Fruit fly (Drosophila melanogaster) Kc167 (cell line): ENCODE measurements around the gene amd.

Experiments used
- Myc ChIP-seq: fragments of >200 bp; optimal IDR thresholded peaks from 2 replicates; lab custom pipeline; 2017; ENCODE audit warnings: missing external identifiers
- Sin3A ChIP-seq: fragments of >200 bp; optimal IDR thresholded peaks from 2 replicates; lab custom pipeline; 2018; ENCODE audit warnings: missing external identifiers
- h ChIP-seq: fragments of >200 bp; optimal IDR thresholded peaks from 3 replicates; lab custom pipeline; 2018; ENCODE audit warnings: missing external identifiers
- insv ChIP-seq: fragments of >200 bp; optimal IDR thresholded peaks from 3 replicates; lab custom pipeline; 2018; ENCODE audit warnings: missing external identifiers
- psq ChIP-seq: fragments of >200 bp; optimal IDR thresholded peaks from 2 replicates; lab custom pipeline; 2017; ENCODE audit warnings: missing external identifiers
- ttk ChIP-seq: sonication (Bioruptor generic); optimal IDR thresholded peaks from 2 replicates; lab custom pipeline; 2017; ENCODE audit warnings: missing external identifiers

The amd gene

DNA sequence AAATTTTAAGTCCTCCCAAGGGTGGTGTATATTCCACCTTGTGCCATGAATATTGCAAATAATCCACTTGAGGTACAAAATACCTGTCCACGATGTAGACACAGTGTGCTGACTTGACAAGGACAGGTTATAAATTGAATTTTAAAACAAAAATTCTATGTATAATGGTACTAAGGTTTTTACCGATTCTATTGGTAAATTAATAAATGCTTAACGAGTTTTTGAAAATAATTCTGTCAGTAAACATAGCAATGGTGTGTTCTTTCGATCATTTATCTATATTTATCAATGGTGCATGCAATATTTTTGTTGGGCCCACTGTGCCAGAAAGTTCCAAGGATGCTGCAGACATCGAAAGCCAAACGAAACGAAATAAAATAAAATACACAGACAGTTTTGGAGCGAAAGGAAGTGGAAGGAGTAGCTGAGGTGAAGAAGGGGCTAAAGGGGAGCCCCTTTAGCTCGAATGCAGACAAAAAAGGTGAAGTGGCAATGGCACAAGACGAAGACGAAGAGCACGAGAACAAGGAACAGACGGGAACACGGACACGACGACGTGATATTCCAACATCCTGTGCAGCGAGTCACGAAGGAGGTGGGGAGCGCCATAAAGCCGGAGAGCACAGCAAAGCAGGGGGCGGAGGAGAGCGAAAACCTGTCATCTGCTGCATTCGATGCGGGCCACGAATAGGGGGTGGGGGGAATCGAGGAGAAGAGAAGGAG is 26.2 kb downstream of the amd start:
- no peak for TF ChIP-seq h (lab: Kevin White, UChicago)
- TF ChIP-seq Myc (lab: Kevin White, UChicago), result no peak
- TF ChIP-seq ttk (lab: Kevin White, UChicago), result no peak
- TF ChIP-seq insv, result no peak
- TF ChIP-seq psq (lab: Kevin White, UChicago), result no peak
- no peak for TF ChIP-seq Sin3A

DNA sequence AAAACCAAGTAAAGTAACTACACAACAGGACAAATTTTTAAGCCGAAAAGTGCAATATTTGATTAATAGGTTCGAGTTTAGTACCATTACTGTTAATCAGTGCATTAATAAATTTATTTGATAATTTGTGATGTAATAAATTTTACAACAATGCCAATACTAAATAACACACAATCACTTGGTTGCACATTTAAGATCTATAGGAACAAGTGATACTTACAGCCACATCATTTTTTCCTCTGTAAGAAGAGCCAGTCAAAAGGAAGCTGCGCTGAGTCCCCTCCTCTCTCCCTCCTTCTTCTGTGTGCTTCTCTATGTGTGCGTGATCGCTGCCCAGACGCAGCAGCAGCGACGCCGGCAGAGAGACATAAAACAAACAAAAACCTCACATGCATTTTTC is 26.8 kb downstream of the amd start:
- no peak for TF ChIP-seq ttk (lab: Kevin White, UChicago)
- no peak for TF ChIP-seq Sin3A
- TF ChIP-seq h (lab: Kevin White, UChicago), result no peak
- TF ChIP-seq insv, result no peak
- TF ChIP-seq psq (lab: Kevin White, UChicago), result no peak
- no peak for TF ChIP-seq Myc (lab: Kevin White, UChicago)

DNA sequence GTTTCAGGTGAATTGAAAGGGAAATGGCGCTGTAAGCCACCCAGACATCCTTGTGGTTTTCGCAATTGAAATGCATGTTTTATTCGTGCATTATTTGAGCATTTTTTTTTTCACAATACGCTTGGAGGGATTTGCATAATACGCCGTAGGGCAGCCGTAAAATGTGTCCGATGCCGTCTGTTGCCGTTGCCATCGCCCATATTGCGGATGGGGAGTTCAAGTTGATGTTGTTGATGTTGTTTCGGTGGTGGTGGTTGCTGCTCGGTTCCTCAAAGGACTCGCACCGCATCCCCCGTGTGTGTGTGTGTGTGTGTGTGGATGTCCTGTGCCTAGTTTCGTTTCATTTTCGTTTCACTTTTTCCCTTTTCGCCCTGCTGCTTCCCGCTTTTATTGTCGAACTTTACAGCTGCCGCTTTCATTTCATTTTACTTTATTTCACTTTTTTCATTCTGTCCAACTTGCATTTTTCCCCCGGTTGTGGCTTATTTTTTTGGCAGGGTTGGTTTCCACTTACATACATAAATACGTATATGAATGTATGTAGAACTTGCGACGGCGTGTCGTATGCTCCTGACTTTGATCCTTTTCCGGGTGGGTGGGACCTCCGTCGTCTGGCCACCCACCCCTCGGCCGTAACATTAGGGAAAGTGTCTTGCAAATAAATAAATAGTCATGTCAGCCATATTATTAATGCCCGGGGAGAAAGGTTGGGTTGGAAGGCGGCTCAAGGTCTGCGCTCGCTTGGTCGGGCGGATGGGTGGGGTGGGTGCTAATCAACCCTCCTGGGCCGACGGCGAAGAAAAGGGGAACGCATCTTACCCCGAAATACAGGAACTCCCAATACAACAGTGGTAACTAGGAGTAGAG is 27.8 kb downstream of the amd start:
- no peak for TF ChIP-seq h (lab: Kevin White, UChicago)
- no peak for TF ChIP-seq insv
- TF ChIP-seq psq (lab: Kevin White, UChicago), result no peak
- no peak for TF ChIP-seq Sin3A
- TF ChIP-seq ttk (lab: Kevin White, UChicago), result no peak
- no peak for TF ChIP-seq Myc (lab: Kevin White, UChicago)

dm6 chr2L:19138361-19139041 is 28.5 kb downstream of the amd start:
- TF ChIP-seq psq (lab: Kevin White, UChicago) (no peak), h (lab: Kevin White, UChicago) (no peak), insv (no peak), Myc (lab: Kevin White, UChicago) (no peak), Sin3A (no peak), ttk (lab: Kevin White, UChicago) (no peak)

dm6 chr2L:19139751-19140150 is 29.8 kb downstream of the amd start:
- TF ChIP-seq ttk (lab: Kevin White, UChicago) (no peak), insv (no peak), Myc (lab: Kevin White, UChicago) (no peak), psq (lab: Kevin White, UChicago) (no peak), h (lab: Kevin White, UChicago) (no peak), Sin3A (no peak)

dm6 chr2L:19140257-19140983 is 30.5 kb downstream of the amd start:
- TF ChIP-seq ttk (lab: Kevin White, UChicago) (no peak), Myc (lab: Kevin White, UChicago) (no peak), insv (no peak), h (lab: Kevin White, UChicago) (no peak), psq (lab: Kevin White, UChicago) (no peak), Sin3A (no peak)

DNA sequence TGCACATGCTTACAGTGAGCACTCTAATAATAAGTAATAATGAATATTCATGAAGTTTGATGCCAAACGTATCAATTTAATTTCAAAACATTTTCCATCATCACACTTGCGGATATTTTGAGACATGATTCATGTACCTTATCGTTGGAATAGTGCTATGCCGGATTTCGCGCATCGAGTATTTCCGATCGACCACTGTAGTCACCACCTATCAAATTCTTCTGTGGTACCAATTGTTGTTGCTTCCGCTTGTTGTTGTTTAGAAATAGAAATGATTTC is 31.0 kb downstream of the amd start:
- TF ChIP-seq insv, result no peak
- no peak for TF ChIP-seq Sin3A
- TF ChIP-seq h (lab: Kevin White, UChicago), result no peak
- no peak for TF ChIP-seq psq (lab: Kevin White, UChicago)
- TF ChIP-seq ttk (lab: Kevin White, UChicago), result no peak

DNA sequence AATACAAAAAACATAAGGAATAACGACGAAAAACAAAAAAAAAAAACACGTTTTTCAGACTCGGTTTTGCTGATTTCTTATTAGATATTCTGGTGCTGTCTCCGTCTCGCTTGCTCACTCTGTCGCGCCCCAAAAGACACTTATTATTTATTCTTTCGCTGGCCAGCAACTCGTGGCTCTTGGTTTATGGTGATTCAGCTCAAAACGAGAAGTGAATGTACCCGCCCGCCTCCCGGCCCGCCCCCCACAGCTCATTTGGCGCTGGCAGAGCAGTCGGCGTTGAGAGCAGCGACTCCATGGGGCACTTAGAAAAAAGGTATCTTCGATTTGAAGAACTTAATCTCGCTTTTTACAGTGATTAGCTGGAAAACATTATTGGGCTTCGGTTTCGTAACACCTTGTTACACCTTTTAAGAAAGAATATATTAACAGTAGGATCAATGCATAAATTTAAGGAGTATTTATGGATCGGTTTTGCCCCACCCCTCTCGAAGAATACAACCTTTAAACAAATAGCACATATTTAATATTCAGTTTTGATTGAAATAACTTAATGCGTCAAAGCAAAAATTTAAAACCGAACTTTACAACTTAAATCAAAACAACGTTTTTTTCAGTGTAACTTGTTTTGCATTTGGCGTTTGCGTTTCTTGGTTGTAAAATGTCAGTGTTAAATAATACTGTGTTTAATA is 31.6 kb downstream of the amd start:
- TF ChIP-seq Myc (lab: Kevin White, UChicago) (no peak), psq (lab: Kevin White, UChicago) (no peak), h (lab: Kevin White, UChicago) (no peak), insv (no peak), Sin3A (no peak)

DNA sequence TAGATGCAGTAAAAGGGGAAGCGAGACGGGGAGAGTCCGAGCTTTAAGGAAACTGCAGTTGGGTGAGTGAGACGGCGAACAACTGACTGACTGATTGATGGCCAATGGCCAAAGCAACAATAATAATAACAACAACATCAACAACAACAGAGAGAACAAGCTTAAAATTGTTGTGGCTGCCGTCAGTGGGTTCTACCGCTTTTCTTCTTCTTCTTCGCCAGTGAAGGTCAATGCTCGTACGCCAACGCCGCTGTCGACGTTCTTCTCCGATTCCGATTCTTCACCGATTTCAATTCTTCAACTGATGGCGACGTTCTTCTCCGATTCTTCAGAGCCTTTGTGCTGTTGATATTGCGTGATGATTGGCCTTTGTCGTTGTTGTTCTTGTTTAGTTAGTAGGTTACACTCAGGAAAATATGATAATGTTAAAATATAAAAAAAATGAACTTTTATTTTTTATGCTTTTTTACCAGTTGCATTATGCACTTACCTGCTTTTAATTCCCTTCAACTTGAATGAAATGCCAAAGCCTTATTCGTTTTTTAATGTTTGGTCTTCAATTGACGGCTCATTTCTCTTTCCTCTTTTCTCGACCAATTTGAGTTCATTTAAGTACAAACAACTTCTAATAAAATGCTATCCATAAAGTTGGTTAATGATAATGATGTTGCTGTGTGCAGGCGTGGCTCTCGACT is 32.4 kb downstream of the amd start:
- TF ChIP-seq ttk (lab: Kevin White, UChicago) (no peak), Myc (lab: Kevin White, UChicago) (no peak), Sin3A (no peak), insv (no peak), psq (lab: Kevin White, UChicago) (no peak), h (lab: Kevin White, UChicago) (no peak)

DNA sequence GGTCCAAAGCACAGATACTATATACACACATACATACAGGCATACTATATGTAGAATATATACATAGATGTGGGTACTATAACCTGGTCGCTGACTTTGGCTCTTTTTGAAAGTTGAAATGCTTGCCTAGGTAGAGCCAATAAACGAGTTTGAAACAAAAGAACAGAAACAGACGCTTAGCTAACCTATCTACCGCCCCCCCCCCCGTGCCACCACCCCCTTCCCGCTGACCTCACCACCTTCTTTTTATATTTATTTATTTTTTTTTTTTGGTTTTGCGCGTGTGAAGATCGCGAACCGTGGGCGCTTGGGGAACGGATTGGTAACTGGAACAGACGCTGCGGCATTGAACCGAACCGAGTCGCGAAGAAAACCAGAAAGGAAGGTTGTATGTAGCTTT is 34.2 kb downstream of the amd start:
- TF ChIP-seq insv (no peak), Sin3A (no peak)

DNA sequence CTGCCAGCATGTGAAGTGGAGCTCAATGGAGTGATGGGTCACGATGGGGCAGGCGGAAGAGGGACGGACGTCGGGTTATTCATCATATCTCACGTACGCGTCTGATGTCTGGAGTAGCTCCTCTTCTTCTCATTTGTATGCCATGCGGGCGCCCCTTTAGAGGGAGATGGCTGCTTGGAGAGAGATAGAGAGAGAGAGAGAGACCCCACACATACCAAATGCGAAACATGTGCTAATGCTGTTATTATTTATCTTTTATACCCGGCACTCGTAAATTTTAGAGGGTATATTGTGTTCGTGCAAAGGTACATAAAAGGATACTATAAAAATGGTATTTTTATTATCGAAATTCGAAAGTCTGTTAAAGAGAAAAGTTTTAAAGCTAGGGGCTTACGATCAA is 36.1 kb downstream of the amd start:
- TF ChIP-seq Sin3A (no peak), psq (lab: Kevin White, UChicago) (no peak), insv (no peak), Myc (lab: Kevin White, UChicago) (no peak), h (lab: Kevin White, UChicago) (no peak), ttk (lab: Kevin White, UChicago) (no peak)
